Fruit fly (Drosophila melanogaster) whole organism, prepupa: ENCODE data around the gene por.
A peak's percentile ranks its signal among the peaks of the same experiment; 100 is the strongest.

Source experiments
- Blimp-1 ChIP-seq: fragments of 200-800 bp; sonication (Bioruptor generic); optimal IDR thresholded peaks from 3 replicates; lab custom pipeline; 2017; ENCODE audit warnings: missing biosample characterization, missing genetic modification characterization, mild to moderate bottlenecking, moderate library complexity, missing genetic modification reagents
- CG10631 ChIP-seq: fragments of 200-800 bp; sonication (Bioruptor generic); optimal IDR thresholded peaks from 2 replicates; lab custom pipeline; 2016; ENCODE audit warnings: missing biosample characterization, missing genetic modification characterization
- CG10669 ChIP-seq: fragments of 200-800 bp; sonication (Bioruptor generic); optimal IDR thresholded peaks from 3 replicates; lab custom pipeline; 2018; ENCODE audit warnings: missing biosample characterization, mild to moderate bottlenecking, missing genetic modification characterization, moderate library complexity
- CG11902 ChIP-seq: fragments of 200-800 bp; sonication (Bioruptor generic); optimal IDR thresholded peaks from 3 replicates; lab custom pipeline; 2016; ENCODE audit warnings: missing biosample characterization, missing genetic modification characterization
- CG15336 ChIP-seq: fragments of 200-800 bp; sonication (Bioruptor generic); IDR thresholded peaks from 2 replicates; pipeline ENCODE4 v1.3.6; 2022; ENCODE audit warnings: missing biosample characterization, missing genetic modification characterization
- CG1621 ChIP-seq: fragments of 200-800 bp; sonication (Bioruptor generic); optimal IDR thresholded peaks from 3 replicates; lab custom pipeline; 2018; ENCODE audit warnings: missing biosample characterization, mild to moderate bottlenecking, missing genetic modification characterization
- CG3032 ChIP-seq: fragments of 200-800 bp; optimal IDR thresholded peaks from 2 replicates; lab custom pipeline; 2019; ENCODE audit warnings: missing biosample characterization, mild to moderate bottlenecking, missing genetic modification characterization, moderate library complexity
- CG31627 ChIP-seq: fragments of 200-800 bp; sonication (Bioruptor generic); optimal IDR thresholded peaks from 3 replicates; lab custom pipeline; 2016; ENCODE audit warnings: missing biosample characterization, missing genetic modification characterization
- CG32006 ChIP-seq: fragments of 200-800 bp; sonication (Bioruptor generic); optimal IDR thresholded peaks from 3 replicates; lab custom pipeline; 2017; ENCODE audit warnings: missing biosample characterization, mild to moderate bottlenecking, missing genetic modification characterization
- CG34406 ChIP-seq: fragments of 200-800 bp; sonication (Bioruptor generic); optimal IDR thresholded peaks from 3 replicates; lab custom pipeline; 2016; ENCODE audit warnings: missing biosample characterization, missing genetic modification characterization
- CG3919 ChIP-seq: fragments of 200-800 bp; sonication (Bioruptor generic); optimal IDR thresholded peaks from 3 replicates; lab custom pipeline; 2016; ENCODE audit warnings: missing biosample characterization, missing genetic modification characterization
- CG4318 ChIP-seq: fragments of 200-800 bp; sonication (Bioruptor generic); optimal IDR thresholded peaks from 3 replicates; lab custom pipeline; 2017; ENCODE audit warnings: missing biosample characterization, mild to moderate bottlenecking, missing genetic modification characterization
- CG6163 ChIP-seq: fragments of 200-800 bp; sonication (Bioruptor generic); IDR thresholded peaks from 3 replicates; pipeline ENCODE4 v1.3.6; 2022; ENCODE audit warnings: missing biosample characterization, missing genetic modification characterization
- CG6276 ChIP-seq: fragments of 200-800 bp; sonication (Bioruptor generic); optimal IDR thresholded peaks from 2 replicates; lab custom pipeline; 2017; ENCODE audit warnings: missing biosample characterization, mild to moderate bottlenecking, missing genetic modification characterization
- CG6808 ChIP-seq: fragments of 200-800 bp; sonication (Bioruptor generic); optimal IDR thresholded peaks from 3 replicates; lab custom pipeline; 2017; ENCODE audit warnings: missing biosample characterization, missing genetic modification characterization, mild to moderate bottlenecking, moderate library complexity, missing genetic modification reagents
- CG6854 ChIP-seq: fragments of 200-800 bp; sonication (Bioruptor generic); optimal IDR thresholded peaks from 2 replicates; lab custom pipeline; 2017; ENCODE audit warnings: missing biosample characterization, mild to moderate bottlenecking, missing genetic modification characterization
- CG7368 ChIP-seq: fragments of 200-800 bp; sonication (Bioruptor generic); optimal IDR thresholded peaks from 3 replicates; lab custom pipeline; 2016; ENCODE audit warnings: missing biosample characterization, missing genetic modification characterization
- CG8319 ChIP-seq: fragments of 200-800 bp; sonication (Bioruptor generic); optimal IDR thresholded peaks from 3 replicates; lab custom pipeline; 2016; ENCODE audit warnings: missing biosample characterization, missing genetic modification characterization
- CG8632 ChIP-seq: fragments of 200-800 bp; sonication (Bioruptor generic); optimal IDR thresholded peaks from 3 replicates; lab custom pipeline; 2016; ENCODE audit warnings: missing biosample characterization, missing genetic modification characterization
- CG9139 ChIP-seq: fragments of 200-800 bp; sonication (Bioruptor generic); optimal IDR thresholded peaks from 3 replicates; lab custom pipeline; 2017; ENCODE audit warnings: missing biosample characterization, mild to moderate bottlenecking, missing genetic modification characterization
- Eip75B ChIP-seq: fragments of 200-800 bp; sonication (Bioruptor generic); optimal IDR thresholded peaks from 3 replicates; lab custom pipeline; 2016; ENCODE audit warnings: missing biosample characterization, missing genetic modification characterization
- Eip78C ChIP-seq: fragments of 200-800 bp; sonication (Bioruptor generic); peaks from one replicate; lab custom pipeline; 2016; ENCODE audit warnings: missing biosample characterization, missing genetic modification characterization
- Ets21C ChIP-seq: fragments of 200-800 bp; sonication (Bioruptor generic); optimal IDR thresholded peaks from 3 replicates; lab custom pipeline; 2016; ENCODE audit warnings: missing biosample characterization, missing genetic modification characterization
- Gug ChIP-seq: fragments of 200-800 bp; sonication (Bioruptor generic); IDR thresholded peaks from 2 replicates; pipeline ENCODE4 v1.3.6; 2022; ENCODE audit warnings: missing biosample characterization, missing genetic modification characterization
- Hr38 ChIP-seq: sonication (Bioruptor generic); optimal IDR thresholded peaks from 2 replicates; lab custom pipeline; 2016; ENCODE audit warnings: missing biosample characterization, missing genetic modification characterization
- Lpt ChIP-seq: fragments of 200-800 bp; sonication (Bioruptor generic); optimal IDR thresholded peaks from 3 replicates; lab custom pipeline; 2016; ENCODE audit warnings: missing biosample characterization, missing genetic modification characterization
- Met ChIP-seq: fragments of 200-800 bp; sonication (Bioruptor generic); optimal IDR thresholded peaks from 3 replicates; lab custom pipeline; 2016; ENCODE audit warnings: missing biosample characterization, missing genetic modification characterization
- OdsH ChIP-seq: fragments of 200-800 bp; sonication (Bioruptor generic); optimal IDR thresholded peaks from 3 replicates; lab custom pipeline; 2016; ENCODE audit warnings: missing biosample characterization, missing genetic modification characterization
- Smox ChIP-seq: fragments of 200-800 bp; sonication (Bioruptor generic); optimal IDR thresholded peaks from 3 replicates; lab custom pipeline; 2016; ENCODE audit warnings: missing biosample characterization, missing genetic modification characterization
- Sox102F ChIP-seq: fragments of 200-800 bp; sonication (Bioruptor generic); optimal IDR thresholded peaks from 2 replicates; lab custom pipeline; 2016; ENCODE audit warnings: missing biosample characterization, mild to moderate bottlenecking, missing genetic modification characterization
- Sox14 ChIP-seq: fragments of 200-800 bp; sonication (Bioruptor generic); optimal IDR thresholded peaks from 3 replicates; lab custom pipeline; 2016; ENCODE audit warnings: missing biosample characterization, missing genetic modification characterization
- Sox15 ChIP-seq: fragments of 200-800 bp; sonication (Bioruptor generic); optimal IDR thresholded peaks from 3 replicates; lab custom pipeline; 2016; ENCODE audit warnings: missing biosample characterization, missing genetic modification characterization
- achi ChIP-seq: fragments of 200-800 bp; sonication (Bioruptor generic); optimal IDR thresholded peaks from 3 replicates; lab custom pipeline; 2016; ENCODE audit warnings: missing biosample characterization, missing genetic modification characterization
- acj6 ChIP-seq: fragments of 200-800 bp; sonication (Bioruptor generic); optimal IDR thresholded peaks from 3 replicates; lab custom pipeline; 2016; ENCODE audit warnings: missing biosample characterization, missing genetic modification characterization
- cyc ChIP-seq: fragments of 200-800 bp; sonication (Bioruptor generic); optimal IDR thresholded peaks from 3 replicates; lab custom pipeline; 2016; ENCODE audit warnings: missing biosample characterization, missing genetic modification characterization
- dsx ChIP-seq: fragments of 200-800 bp; optimal IDR thresholded peaks from 3 replicates; lab custom pipeline; 2019; ENCODE audit warnings: missing biosample characterization, mild to moderate bottlenecking, missing genetic modification characterization, moderate library complexity; ENCODE audit not compliant: poor library complexity, severe bottlenecking
- eg ChIP-seq: fragments of 200-800 bp; sonication (Bioruptor generic); IDR thresholded peaks from 3 replicates; pipeline ENCODE4 v1.3.6; 2022; ENCODE audit warnings: missing biosample characterization, missing genetic modification characterization
- esn ChIP-seq: fragments of 200-800 bp; sonication (Bioruptor generic); optimal IDR thresholded peaks from 2 replicates; lab custom pipeline; 2016; ENCODE audit warnings: missing biosample characterization, mild to moderate bottlenecking, missing genetic modification characterization, moderate library complexity
- fd59A ChIP-seq: fragments of 200-800 bp; sonication (Bioruptor generic); optimal IDR thresholded peaks from 2 replicates; lab custom pipeline; 2017; ENCODE audit warnings: missing biosample characterization, mild to moderate bottlenecking, missing genetic modification characterization, missing genetic modification reagents
- fd85E ChIP-seq: fragments of 200-800 bp; sonication (Bioruptor generic); optimal IDR thresholded peaks from 3 replicates; lab custom pipeline; 2016; ENCODE audit warnings: missing biosample characterization, missing genetic modification characterization
- lz ChIP-seq: fragments of 200-800 bp; sonication (Bioruptor generic); optimal IDR thresholded peaks from 3 replicates; lab custom pipeline; 2016; ENCODE audit warnings: missing biosample characterization, missing genetic modification characterization
- salr ChIP-seq, 2 experiments: fragments of 200-800 bp; sonication (Bioruptor generic); optimal IDR thresholded peaks; 3 replicates each; lab custom pipeline; 2016 to 2018; ENCODE audit warnings: missing biosample characterization in 2 of 2, missing genetic modification characterization in 2 of 2, mild to moderate bottlenecking in 1 of 2
- spab ChIP-seq: fragments of 200-800 bp; sonication (Bioruptor generic); optimal IDR thresholded peaks from 2 replicates; lab custom pipeline; 2017; ENCODE audit warnings: missing biosample characterization, mild to moderate bottlenecking, missing genetic modification characterization, missing genetic modification reagents
- svp ChIP-seq: fragments of 200-800 bp; sonication (Bioruptor generic); peaks from one replicate; lab custom pipeline; 2016; ENCODE audit warnings: missing biosample characterization, missing genetic modification characterization
- topi ChIP-seq: fragments of 200-800 bp; sonication (Bioruptor generic); optimal IDR thresholded peaks from 3 replicates; lab custom pipeline; 2016; ENCODE audit warnings: missing biosample characterization, missing genetic modification characterization
- vri ChIP-seq: fragments of 200-800 bp; sonication (Bioruptor generic); optimal IDR thresholded peaks from 3 replicates; lab custom pipeline; 2016; ENCODE audit warnings: missing biosample characterization, mild to moderate bottlenecking, missing genetic modification characterization

Gene por

DNA sequence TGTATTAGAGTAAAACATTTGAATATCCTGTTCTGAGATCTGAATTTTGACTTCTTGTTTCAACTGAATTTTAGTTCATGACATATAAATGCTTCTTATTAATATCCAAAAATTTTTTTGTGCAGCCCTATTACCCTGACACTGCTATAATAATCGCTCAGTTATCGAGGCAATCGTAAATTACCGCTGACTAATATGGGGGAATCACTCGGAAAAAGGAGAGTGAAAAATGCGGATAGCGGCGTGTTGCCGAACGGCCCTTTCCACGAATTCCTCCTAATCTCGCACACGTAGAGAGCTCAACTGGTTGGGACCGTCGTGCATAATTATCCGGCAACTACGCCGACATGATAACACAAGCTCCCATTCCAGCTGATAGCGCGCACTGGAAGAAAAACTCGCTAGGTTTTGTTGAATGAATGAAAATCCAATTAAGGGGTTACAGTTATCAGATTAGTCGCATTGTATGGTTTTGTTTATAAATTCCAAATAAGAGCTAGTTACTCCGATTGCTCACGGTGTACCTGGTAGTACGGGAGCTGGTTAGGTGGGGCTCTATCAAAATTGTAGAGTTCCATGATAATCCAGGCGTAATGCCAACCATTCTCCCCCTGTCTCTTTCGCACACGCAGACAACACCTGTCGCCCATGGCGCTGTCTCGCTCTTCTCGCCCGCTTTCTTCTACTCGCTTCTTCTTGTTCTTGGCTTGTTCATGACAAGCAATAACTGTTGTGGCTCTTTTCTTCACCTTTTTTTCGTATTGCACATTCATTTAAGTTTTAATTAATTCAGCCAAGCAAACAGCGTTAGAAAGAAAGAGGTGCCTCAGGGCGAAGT, 11.6 kb downstream of the por start (continued):
- peak; percentile 68 for TF ChIP-seq vri (GFP tag; lab: Kevin White, UChicago)
- TF ChIP-seq eg (GFP tag; lab: Robert Waterston, UW): peak; percentile 86
- peak; percentile 88 for TF ChIP-seq svp (GFP tag; lab: Kevin White, UChicago)
- TF ChIP-seq CG10669 (GFP tag; lab: Kevin White, UChicago): peak; percentile 47
- peak; percentile 30 for TF ChIP-seq CG10631
- TF ChIP-seq Lpt (GFP tag; lab: Kevin White, UChicago): no peak
- TF ChIP-seq Eip75B (GFP tag; lab: Kevin White, UChicago): peak; percentile 2
- peak; percentile 30 for TF ChIP-seq CG31627 (GFP tag; lab: Kevin White, UChicago)
- peak; percentile 37 for TF ChIP-seq CG6276 (GFP tag; lab: Kevin White, UChicago)
- peak; percentile 39 for TF ChIP-seq CG11902 (GFP tag; lab: Kevin White, UChicago)
- peak; percentile 72 for TF ChIP-seq CG32006 (GFP tag; lab: Kevin White, UChicago)
- TF ChIP-seq Met (GFP tag; lab: Kevin White, UChicago): peak; percentile 23
- peak; percentile 19 for TF ChIP-seq CG7368 (GFP tag; lab: Kevin White, UChicago)
- peak; percentile 32 for TF ChIP-seq acj6 (GFP tag; lab: Kevin White, UChicago)

DNA sequence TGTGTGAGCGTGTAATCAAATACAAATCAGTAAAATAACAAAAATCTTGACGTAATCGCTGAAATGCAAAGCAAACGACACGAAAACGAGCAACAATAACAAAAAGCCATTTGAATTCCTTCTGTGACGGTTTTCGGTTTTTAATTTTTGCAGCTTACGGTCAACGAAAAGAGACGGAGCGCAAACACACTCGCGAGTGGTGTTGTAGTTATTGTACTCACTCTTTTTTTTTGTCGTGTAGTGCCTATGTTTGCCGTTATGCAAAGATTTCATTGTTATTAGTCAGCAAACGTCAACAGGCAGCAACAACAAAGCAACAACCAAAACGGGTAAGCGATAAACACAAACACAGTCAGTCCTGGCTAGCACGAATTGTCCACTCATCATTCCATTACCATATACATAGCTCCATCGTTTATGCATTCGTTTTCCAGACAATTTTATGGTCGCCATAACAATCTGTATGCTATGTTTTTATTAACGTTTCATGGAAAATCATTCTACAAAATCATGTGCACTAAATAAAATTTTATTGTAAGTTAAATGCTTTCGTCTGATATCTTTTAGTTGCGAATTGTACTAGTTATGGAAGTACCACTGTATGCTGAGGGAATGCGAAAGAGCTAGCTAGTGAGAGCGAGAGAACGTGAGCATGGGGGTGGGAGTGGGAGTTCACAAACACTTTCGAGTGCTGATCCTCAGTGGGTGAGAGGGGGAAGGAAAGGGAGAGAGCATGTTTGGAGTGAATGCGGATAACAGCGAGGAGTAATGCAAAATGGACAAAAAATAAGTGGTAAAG, 12.6 kb downstream of the por start:
- peak; percentile 78 for TF ChIP-seq topi
- TF ChIP-seq Sox14: peak; percentile 73
- TF ChIP-seq Sox102F (GFP tag; lab: Kevin White, UChicago): peak; percentile 79
- peak; percentile 70 for TF ChIP-seq CG6163 (GFP tag; lab: Robert Waterston, UW)
- peak; percentile 67 for TF ChIP-seq cyc (GFP tag; lab: Kevin White, UChicago)
- peak; percentile 46 for TF ChIP-seq Blimp-1 (GFP tag; lab: Kevin White, UChicago)
- peak; percentile 16 for TF ChIP-seq spab
- TF ChIP-seq Smox (GFP tag; lab: Kevin White, UChicago): peak; percentile 44
- TF ChIP-seq achi (GFP tag; lab: Kevin White, UChicago): peak; percentile 53
- peak; percentile 67 for TF ChIP-seq esn (GFP tag; lab: Kevin White, UChicago)
- TF ChIP-seq OdsH (GFP tag; lab: Kevin White, UChicago): peak; percentile 53
- TF ChIP-seq Ets21C: peak; percentile 64
- TF ChIP-seq CG3032 (tag; lab: Kevin White, UChicago): peak; percentile 66
- TF ChIP-seq lz (GFP tag; lab: Kevin White, UChicago): peak; percentile 76
- peak; percentile 51 for TF ChIP-seq CG4318 (GFP tag; lab: Kevin White, UChicago)
- TF ChIP-seq fd85E (GFP tag; lab: Kevin White, UChicago): no peak
- peak; percentile 15 for TF ChIP-seq CG1621
- peak; percentile 0 for TF ChIP-seq CG3919 (GFP tag; lab: Kevin White, UChicago)
- TF ChIP-seq CG8319: no peak
- peak; percentile 75 for TF ChIP-seq CG31627 (GFP tag; lab: Kevin White, UChicago)
- TF ChIP-seq Eip78C: peak; percentile 93
- peak; percentile 65 for TF ChIP-seq Gug (GFP tag; lab: Robert Waterston, UW)
- TF ChIP-seq CG6854 (GFP tag; lab: Kevin White, UChicago): peak; percentile 19
- peak; percentile 42 for TF ChIP-seq CG6808
- peak; percentile 37 for TF ChIP-seq vri (GFP tag; lab: Kevin White, UChicago)
- peak in 1 of 2 experiments; percentile 51 for TF ChIP-seq salr (GFP tag; optimal IDR thresholded peaks at IDR 0.05; lab: Kevin White, UChicago)
- peak; percentile 80 for TF ChIP-seq Met (GFP tag; lab: Kevin White, UChicago)
- peak; percentile 31 for TF ChIP-seq fd59A (GFP tag; lab: Kevin White, UChicago)
- TF ChIP-seq CG34406 (GFP tag; lab: Kevin White, UChicago): peak; percentile 18
- TF ChIP-seq CG9139 (GFP tag; lab: Kevin White, UChicago): no peak
- TF ChIP-seq CG10669 (GFP tag; lab: Kevin White, UChicago): peak; percentile 66
- TF ChIP-seq Sox15: no peak
- peak; percentile 93 for TF ChIP-seq svp (GFP tag; lab: Kevin White, UChicago)
- peak; percentile 69 for TF ChIP-seq dsx (GFP tag; lab: Kevin White, UChicago)
- peak; percentile 90 for TF ChIP-seq CG15336
- peak; percentile 50 for TF ChIP-seq Eip75B (GFP tag; lab: Kevin White, UChicago)
- TF ChIP-seq CG8632: peak; percentile 51
- TF ChIP-seq Hr38 (GFP tag; lab: Kevin White, UChicago): no peak
